Worm (Caenorhabditis elegans): ENCODE results near the gene sfrp-1.
A peak's percentile ranks its signal among the peaks of the same experiment; 100 is the strongest.

The sfrp-1 gene

ce11 chrIV:6404871-6405270 lies 2.6 kb upstream of the sfrp-1 start, which contains the start of gene srv-13:
TSS of gene srv-13 (plus strand) at chrIV:6405171.
- TF ChIP-seq skn-1 (tag; optimal IDR thresholded peaks at IDR 0.05) (no peak), ztf-4 (tag; optimal IDR thresholded peaks at IDR 0.05) (no peak), ZK546.5 (tag; optimal IDR thresholded peaks at IDR 0.05) (no peak)

DNA sequence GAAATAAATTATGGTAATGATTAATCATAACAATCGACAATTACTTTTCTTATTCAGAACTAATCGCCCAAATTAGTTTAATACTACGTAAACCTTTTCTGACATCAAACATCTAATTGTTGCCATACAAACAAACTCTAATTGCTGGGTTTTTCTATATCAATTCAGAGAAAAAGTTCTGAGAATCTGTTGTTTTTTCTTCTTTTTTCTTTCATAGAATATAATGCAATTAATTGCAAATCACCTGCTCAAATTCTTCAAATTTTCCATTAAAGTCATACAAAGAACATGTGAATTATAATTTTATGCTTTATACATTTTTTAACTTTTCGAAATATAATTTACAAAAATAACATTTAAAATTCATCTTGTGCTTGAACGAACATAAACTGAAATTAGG lies 1.2 kb upstream of the sfrp-1 start:
- TF ChIP-seq elt-1 (tag; optimal IDR thresholded peaks at IDR 0.05): no peak
- no peak for TF ChIP-seq ztf-4 (tag; optimal IDR thresholded peaks at IDR 0.05)
- no peak for TF ChIP-seq ceh-16 (tag; optimal IDR thresholded peaks at IDR 0.05)
- no peak for TF ChIP-seq lsy-2 (tag; optimal IDR thresholded peaks at IDR 0.05)
- no peak for TF ChIP-seq nhr-11 (tag; optimal IDR thresholded peaks at IDR 0.05)
- TF ChIP-seq zag-1 (tag; optimal IDR thresholded peaks at IDR 0.05): no peak
- no peak for TF ChIP-seq sma-9 (GFP tag; optimal IDR thresholded peaks at IDR 0.05)
- no peak for TF ChIP-seq sma-9 (tag; optimal IDR thresholded peaks at IDR 0.05)
- no peak for TF ChIP-seq nhr-10 (tag; optimal IDR thresholded peaks at IDR 0.05)
- no peak for TF ChIP-seq nhr-237 (tag; optimal IDR thresholded peaks at IDR 0.05)
- TF ChIP-seq nhr-23 (tag; optimal IDR thresholded peaks at IDR 0.05): no peak
- TF ChIP-seq nhr-12 (tag; optimal IDR thresholded peaks at IDR 0.05): no peak
- no peak for TF ChIP-seq sma-3 (GFP tag; optimal IDR thresholded peaks at IDR 0.05)
- no peak for TF ChIP-seq C34F6.9 (tag; optimal IDR thresholded peaks at IDR 0.05)
- no peak for TF ChIP-seq nhr-6 (tag; optimal IDR thresholded peaks at IDR 0.05)
- TF ChIP-seq nhr-77 (tag; optimal IDR thresholded peaks at IDR 0.05): no peak
- no peak for TF ChIP-seq peb-1 (tag; optimal IDR thresholded peaks at IDR 0.05)
- no peak for TF ChIP-seq ama-1 (optimal IDR thresholded peaks at IDR 0.05)
- TF ChIP-seq lin-11 (tag; optimal IDR thresholded peaks at IDR 0.05): no peak
- TF ChIP-seq mdl-1 (tag; optimal IDR thresholded peaks at IDR 0.05): no peak
- no peak for TF ChIP-seq alr-1 (tag; optimal IDR thresholded peaks at IDR 0.05)

DNA sequence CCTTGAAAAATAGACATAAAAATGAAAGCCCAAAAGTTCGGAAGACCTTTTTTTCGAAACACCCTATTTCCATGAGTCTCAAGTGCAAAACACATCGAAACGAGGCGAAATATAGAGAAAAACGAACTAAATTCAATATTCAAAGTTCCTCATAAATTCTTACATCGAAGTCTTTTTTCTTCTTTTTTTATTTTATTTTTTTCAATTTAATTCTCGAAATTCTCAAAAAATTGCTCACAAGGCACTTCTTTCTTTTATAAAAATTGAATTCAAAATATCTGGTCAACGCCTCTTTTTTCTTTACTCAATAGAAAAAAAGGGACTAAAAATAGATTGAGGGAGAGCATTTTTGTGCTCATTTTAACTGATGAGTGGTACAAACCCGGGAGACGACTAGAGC lies 7.0 kb downstream of the sfrp-1 start:
- TF ChIP-seq nhr-237 (tag; optimal IDR thresholded peaks at IDR 0.05) (no peak), elt-1 (tag; optimal IDR thresholded peaks at IDR 0.05) (no peak), mab-5 (tag; optimal IDR thresholded peaks at IDR 0.05) (no peak), crh-2 (tag; optimal IDR thresholded peaks at IDR 0.05) (no peak)

ce11 chrIV:6393329-6393728 lies 8.9 kb downstream of the sfrp-1 start:
- TF ChIP-seq mab-5 (tag; optimal IDR thresholded peaks at IDR 0.05): no peak
- no peak for TF ChIP-seq egl-27 (tag; optimal IDR thresholded peaks at IDR 0.05)
- no peak for TF ChIP-seq nhr-23 (tag; optimal IDR thresholded peaks at IDR 0.05)
- TF ChIP-seq nhr-237 (tag; optimal IDR thresholded peaks at IDR 0.05): no peak
- TF ChIP-seq unc-62 (GFP tag; optimal IDR thresholded peaks at IDR 0.05): no peak
- TF ChIP-seq lin-39 (tag; optimal IDR thresholded peaks at IDR 0.05): peak; percentile 70
- peak; percentile 87 for TF ChIP-seq unc-55 (GFP tag; optimal IDR thresholded peaks at IDR 0.05)
- no peak for TF ChIP-seq nhr-77 (tag; optimal IDR thresholded peaks at IDR 0.05)
- peak; percentile 71 for TF ChIP-seq sma-9 (GFP tag; optimal IDR thresholded peaks at IDR 0.05)
- TF ChIP-seq sma-9 (tag; optimal IDR thresholded peaks at IDR 0.05): no peak
- no peak for TF ChIP-seq snpc-4 (tag; optimal IDR thresholded peaks at IDR 0.05)
- TF ChIP-seq elt-3 (tag; optimal IDR thresholded peaks at IDR 0.05): no peak
- TF ChIP-seq fos-1 (tag; optimal IDR thresholded peaks at IDR 0.05): peak; percentile 41
- TF ChIP-seq mbf-1 (tag; optimal IDR thresholded peaks at IDR 0.05): no peak
- TF ChIP-seq F13H6.1 (tag; optimal IDR thresholded peaks at IDR 0.05): peak; percentile 82
- TF ChIP-seq blmp-1 (tag; optimal IDR thresholded peaks at IDR 0.05; ENCODE audit: insufficient read depth): no peak
- no peak for TF ChIP-seq alr-1 (tag; optimal IDR thresholded peaks at IDR 0.05)
- TF ChIP-seq nhr-12 (tag; optimal IDR thresholded peaks at IDR 0.05): no peak
- no peak for TF ChIP-seq ceh-16 (tag; optimal IDR thresholded peaks at IDR 0.05)
- no peak for TF ChIP-seq nhr-21 (tag; optimal IDR thresholded peaks at IDR 0.05)
- no peak for TF ChIP-seq nhr-25 (tag; optimal IDR thresholded peaks at IDR 0.05)
- no peak for TF ChIP-seq nhr-10 (tag; optimal IDR thresholded peaks at IDR 0.05)
- TF ChIP-seq nhr-11 (tag; optimal IDR thresholded peaks at IDR 0.05): no peak
- peak; percentile 11 for TF ChIP-seq sem-4 (tag; optimal IDR thresholded peaks at IDR 0.05)
- TF ChIP-seq unc-39 (tag; optimal IDR thresholded peaks at IDR 0.05): no peak
- no peak for TF ChIP-seq lin-11 (tag; optimal IDR thresholded peaks at IDR 0.05)
- TF ChIP-seq R02D3.7 (tag; optimal IDR thresholded peaks at IDR 0.05): no peak
- no peak for TF ChIP-seq ztf-1 (GFP tag; conservative IDR thresholded peaks at IDR 0.05)
- no peak for TF ChIP-seq sma-3 (GFP tag; optimal IDR thresholded peaks at IDR 0.05)
- no peak for TF ChIP-seq ama-1 (optimal IDR thresholded peaks at IDR 0.05)
- TF ChIP-seq crh-2 (tag; optimal IDR thresholded peaks at IDR 0.05): peak; percentile 39
- TF ChIP-seq Y55F3AM.14 (GFP tag; optimal IDR thresholded peaks at IDR 0.05): no peak
- no peak for TF ChIP-seq aly-2 (tag; optimal IDR thresholded peaks at IDR 0.05)
- no peak for TF ChIP-seq peb-1 (tag; optimal IDR thresholded peaks at IDR 0.05)
- peak; percentile 12 to 75 for TF ChIP-seq lsy-2 (tag; optimal IDR thresholded peaks at IDR 0.05)
- TF ChIP-seq dmd-4 (tag; optimal IDR thresholded peaks at IDR 0.05): no peak
- peak; percentile 36 for TF ChIP-seq nhr-6 (tag; optimal IDR thresholded peaks at IDR 0.05)
- peak; percentile 79 for TF ChIP-seq nhr-129 (tag; optimal IDR thresholded peaks at IDR 0.05)
- TF ChIP-seq mdl-1 (tag; optimal IDR thresholded peaks at IDR 0.05): no peak
- peak; percentile 23 for TF ChIP-seq lin-13 (GFP tag; optimal IDR thresholded peaks at IDR 0.05)
- TF ChIP-seq ceh-82 (tag; optimal IDR thresholded peaks at IDR 0.05): no peak
- no peak for TF ChIP-seq ztf-4 (tag; optimal IDR thresholded peaks at IDR 0.05)
